Worm (Caenorhabditis elegans) whole organism, early embryonic: ENCODE data around the gene M03B6.1.

Experiments used
- hmg-4 ChIP-seq: fragments of 200-800 bp; sonication (Bioruptor generic); optimal IDR thresholded peaks from 2 replicates; lab custom pipeline; 2018; ENCODE audit warnings: mild to moderate bottlenecking, missing genetic modification characterization, missing compliant biosample characterization
- pes-1 ChIP-seq: fragments of 200-800 bp; sonication (Bioruptor generic); IDR thresholded peaks from 2 replicates; pipeline ENCODE4 v1.3.6; 2022; ENCODE audit warnings: missing genetic modification reagents, missing genetic modification characterization, missing compliant biosample characterization
- scrt-1 ChIP-seq: fragments of 200-800 bp; sonication (Bioruptor generic); IDR thresholded peaks from 2 replicates; pipeline ENCODE4 v1.3.6; 2022; ENCODE audit warnings: missing genetic modification characterization, missing compliant biosample characterization
- sea-1 ChIP-seq: fragments of 200-800 bp; sonication (Bioruptor generic); conservative IDR thresholded peaks from 2 replicates; pipeline ENCODE4 v1.3.6; 2022; ENCODE audit warnings: missing genetic modification characterization, missing compliant biosample characterization
- tbx-11 ChIP-seq: fragments of 200-800 bp; sonication (Bioruptor generic); IDR thresholded peaks from 2 replicates; pipeline ENCODE4 v1.3.6; 2022; ENCODE audit warnings: missing genetic modification characterization, missing compliant biosample characterization

- TF ChIP-seq pes-1: no peak
- no peak for TF ChIP-seq tbx-11
- TF ChIP-seq hmg-4 (GFP tag; lab: Kevin White, UChicago): no peak
- TF ChIP-seq scrt-1 (GFP tag; lab: Robert Waterston, UW): no peak
- TF ChIP-seq sea-1: no peak
Measured at ce11 chrX:13811156-13811555, 30.3 kb upstream of the M03B6.1 start.
